Worm (Caenorhabditis elegans) whole organism, mixed stage, embryonic: ENCODE results near the gene C29F3.3.
"Not testable (repeated sequence)": the region's sequence is repeated elsewhere in the genome, so short reads cannot be mapped to it uniquely, and the experiment has no call there.

Source experiments
- M03D4.4 ChIP-seq: sonication (generic microtip); optimal IDR thresholded peaks from 2 replicates; lab custom pipeline; 2017; ENCODE audit warnings: mild to moderate bottlenecking, missing genetic modification characterization, missing compliant biosample characterization
- elt-3 ChIP-seq: fragments of 150-350 bp; optimal IDR thresholded peaks from 2 replicates; lab custom pipeline; 2014; ENCODE audit warnings: missing biosample characterization, missing genetic modification characterization
- flh-1 ChIP-seq: fragments of 200-800 bp; sonication (Bioruptor generic); optimal IDR thresholded peaks from 2 replicates; lab custom pipeline; 2018; ENCODE audit warnings: mild to moderate bottlenecking, missing genetic modification characterization, moderate library complexity, missing compliant biosample characterization
- hlh-1 ChIP-seq: fragments of 150-350 bp; optimal IDR thresholded peaks from 2 replicates; lab custom pipeline; 2014; ENCODE audit warnings: missing biosample characterization, missing genetic modification reagents, missing genetic modification characterization
- mab-5 ChIP-seq: fragments of 150-350 bp; optimal IDR thresholded peaks from 2 replicates; lab custom pipeline; 2014; ENCODE audit warnings: missing biosample characterization, missing genetic modification characterization
- mep-1 ChIP-seq: fragments of 150-350 bp; optimal IDR thresholded peaks from 2 replicates; lab custom pipeline; 2017; ENCODE audit warnings: missing biosample characterization, missing genetic modification reagents, missing genetic modification characterization, inconsistent platforms
- nhr-237 ChIP-seq: fragments of 150-350 bp; optimal IDR thresholded peaks from 2 replicates; lab custom pipeline; 2014; ENCODE audit warnings: missing biosample characterization, missing genetic modification characterization
- nhr-28 ChIP-seq: fragments of 150-350 bp; optimal IDR thresholded peaks from 2 replicates; lab custom pipeline; 2014; ENCODE audit warnings: missing biosample characterization, missing genetic modification characterization
- unc-62 ChIP-seq: fragments of 150-350 bp; optimal IDR thresholded peaks from 2 replicates; lab custom pipeline; 2014; ENCODE audit warnings: missing biosample characterization, missing genetic modification reagents, missing genetic modification characterization

DNA sequence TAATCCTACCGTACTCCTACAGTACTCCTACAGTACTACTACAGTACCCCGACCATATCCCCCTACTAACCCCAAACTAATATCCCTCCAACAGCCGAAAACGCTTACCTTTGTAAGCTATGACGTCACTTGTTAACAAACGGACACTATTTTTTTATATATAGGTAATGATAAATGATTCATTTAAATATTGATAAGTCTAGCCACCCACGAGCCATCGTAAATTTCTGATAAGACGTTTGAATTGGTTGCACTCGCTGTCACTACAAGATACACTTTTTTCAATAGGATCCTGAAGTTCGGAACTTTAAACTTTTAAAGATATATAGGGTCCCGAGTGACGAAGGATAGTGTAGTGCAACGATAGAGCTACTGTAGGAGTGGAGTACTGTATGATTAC, 24.5 kb downstream of the C29F3.3 start, which contains the start of gene nhr-247:
- not testable (repeated sequence) for TF ChIP-seq mab-5; mep-1 (tag; lab: Kevin White, UChicago); flh-1 (GFP tag; lab: Kevin White, UChicago); unc-62 (GFP tag; lab: Kevin White, UChicago); nhr-237; nhr-28 (tag; lab: Kevin White, UChicago); elt-3; hlh-1; M03D4.4 (tag; lab: Kevin White, UChicago)
